Worm (Caenorhabditis elegans): ENCODE data around the gene T13H5.1.

- TF ChIP-seq pqm-1 (tag; optimal IDR thresholded peaks at IDR 0.05): no peak
- no peak for TF ChIP-seq elt-4 (tag; optimal IDR thresholded peaks at IDR 0.05)
- TF ChIP-seq C08G9.2 (tag; optimal IDR thresholded peaks at IDR 0.05): no peak
- TF ChIP-seq pax-1 (tag; optimal IDR thresholded peaks at IDR 0.05): no peak
- TF ChIP-seq K02D7.2 (tag; optimal IDR thresholded peaks at IDR 0.05): no peak
- no peak for TF ChIP-seq ceh-24 (tag; optimal IDR thresholded peaks at IDR 0.05)
- no peak for TF ChIP-seq ama-1 (optimal IDR thresholded peaks at IDR 0.05)
- TF ChIP-seq unc-3 (GFP tag; conservative IDR thresholded peaks at IDR 0.05): no peak
- TF ChIP-seq unc-3 (tag; optimal IDR thresholded peaks at IDR 0.05): no peak
- TF ChIP-seq nhr-11 (tag; optimal IDR thresholded peaks at IDR 0.05): no peak
- TF ChIP-seq pag-3 (tag; optimal IDR thresholded peaks at IDR 0.05; ENCODE audit: borderline replicate concordance): no peak
- no peak for TF ChIP-seq unc-42 (tag; optimal IDR thresholded peaks at IDR 0.05)
- TF ChIP-seq ceh-31 (tag; optimal IDR thresholded peaks at IDR 0.05): no peak
These were observed 68.8 kb downstream of the T13H5.1 start for ce11 chrII:8440097-8440496.

Data from whole organism, late embryonic.